Fruit fly (Drosophila melanogaster) whole organism, pupa: Measurements from ENCODE around the gene CG8012.
A peak's percentile ranks its signal among the peaks of the same experiment; 100 is the strongest.

Source experiments
- CG10348 ChIP-seq: fragments of 200-800 bp; sonication (Bioruptor generic); IDR thresholded peaks from 2 replicates; pipeline ENCODE4 v1.3.6; 2022; ENCODE audit warnings: missing biosample characterization, missing genetic modification characterization
- CG12605 ChIP-seq: fragments of 200-800 bp; sonication (Bioruptor generic); IDR thresholded peaks from 2 replicates; pipeline ENCODE4 v1.3.6; 2022; ENCODE audit warnings: missing biosample characterization, missing genetic modification characterization
- CG13204 ChIP-seq: fragments of 200-800 bp; sonication (Bioruptor generic); optimal IDR thresholded peaks from 2 replicates; lab custom pipeline; 2018; ENCODE audit warnings: missing biosample characterization, mild to moderate bottlenecking, missing genetic modification characterization, moderate library complexity
- CG14655 ChIP-seq: fragments of 200-800 bp; sonication (Bioruptor generic); optimal IDR thresholded peaks from 3 replicates; lab custom pipeline; 2017; ENCODE audit warnings: mild to moderate bottlenecking, missing biosample characterization, missing genetic modification reagents, missing genetic modification characterization
- CG15710 ChIP-seq: fragments of 200-800 bp; sonication (Bioruptor generic); optimal IDR thresholded peaks from 2 replicates; lab custom pipeline; 2018; ENCODE audit warnings: missing biosample characterization, mild to moderate bottlenecking, missing genetic modification characterization, moderate library complexity
- CG17806 ChIP-seq: fragments of 200-800 bp; sonication (Bioruptor generic); optimal IDR thresholded peaks from 2 replicates; lab custom pipeline; 2018; ENCODE audit warnings: missing biosample characterization, mild to moderate bottlenecking, missing genetic modification characterization, moderate library complexity
- CG32121 ChIP-seq: fragments of 200-800 bp; sonication (Bioruptor generic); IDR thresholded peaks from 2 replicates; pipeline ENCODE4 v1.3.6; 2022; ENCODE audit warnings: missing biosample characterization, missing genetic modification characterization
- CG34367 ChIP-seq: fragments of 200-800 bp; sonication (Bioruptor generic); optimal IDR thresholded peaks from 2 replicates; lab custom pipeline; 2018; ENCODE audit warnings: missing biosample characterization, mild to moderate bottlenecking, missing genetic modification characterization
- CG4496 ChIP-seq: fragments of 200-800 bp; sonication (Bioruptor generic); IDR thresholded peaks from 3 replicates; pipeline ENCODE4 v1.3.6; 2022; ENCODE audit warnings: missing biosample characterization, missing genetic modification characterization
- CG8159 ChIP-seq: fragments of 200-800 bp; sonication (Bioruptor generic); optimal IDR thresholded peaks from 3 replicates; lab custom pipeline; 2018; ENCODE audit warnings: missing biosample characterization, mild to moderate bottlenecking, missing genetic modification characterization, moderate library complexity
- CG8301 ChIP-seq: fragments of 200-800 bp; sonication (Bioruptor generic); optimal IDR thresholded peaks from 2 replicates; lab custom pipeline; 2018; ENCODE audit warnings: missing biosample characterization, mild to moderate bottlenecking, missing genetic modification characterization
- CG9948 ChIP-seq: fragments of 200-800 bp; sonication (Bioruptor generic); optimal IDR thresholded peaks from 2 replicates; lab custom pipeline; 2018; ENCODE audit warnings: missing biosample characterization, mild to moderate bottlenecking, missing genetic modification characterization, moderate library complexity
- D1 ChIP-seq: fragments of 200-800 bp; sonication (Bioruptor generic); optimal IDR thresholded peaks from 2 replicates; lab custom pipeline; 2018; ENCODE audit warnings: missing biosample characterization, mild to moderate bottlenecking, missing genetic modification characterization, moderate library complexity
- EcR ChIP-seq: fragments of 200-800 bp; sonication (Bioruptor generic); optimal IDR thresholded peaks from 3 replicates; lab custom pipeline; 2019; ENCODE audit warnings: missing biosample characterization, missing genetic modification characterization, mild to moderate bottlenecking, moderate library complexity, missing genetic modification reagents
- Ets98B ChIP-seq: fragments of 200-800 bp; sonication (Bioruptor generic); IDR thresholded peaks from 2 replicates; pipeline ENCODE4 v1.3.6; 2022; ENCODE audit warnings: missing biosample characterization, missing genetic modification characterization
- Pif1A ChIP-seq: fragments of 200-800 bp; sonication (Bioruptor generic); optimal IDR thresholded peaks from 3 replicates; lab custom pipeline; 2016; ENCODE audit warnings: missing biosample characterization, missing genetic modification characterization
- Pif1B ChIP-seq: fragments of 200-800 bp; sonication (Bioruptor generic); optimal IDR thresholded peaks from 3 replicates; lab custom pipeline; 2016; ENCODE audit warnings: missing biosample characterization, missing genetic modification characterization
- Snoo ChIP-seq: fragments of 200-800 bp; sonication (Bioruptor generic); optimal IDR thresholded peaks from 3 replicates; lab custom pipeline; 2017; ENCODE audit warnings: missing biosample characterization, mild to moderate bottlenecking, missing genetic modification characterization, inconsistent platforms
- fd96Ca ChIP-seq: fragments of 200-800 bp; sonication (Bioruptor generic); IDR thresholded peaks from 3 replicates; pipeline ENCODE4 v1.3.6; 2022; ENCODE audit warnings: missing biosample characterization, missing genetic modification characterization
- gl ChIP-seq: fragments of 200-800 bp; sonication (Bioruptor generic); optimal IDR thresholded peaks from 2 replicates; lab custom pipeline; 2018; ENCODE audit warnings: missing biosample characterization, mild to moderate bottlenecking, missing genetic modification characterization
- rn ChIP-seq: fragments of 200-800 bp; sonication (Bioruptor generic); IDR thresholded peaks from 2 replicates; pipeline ENCODE4 v1.3.6; 2022; ENCODE audit warnings: missing biosample characterization, missing genetic modification characterization

The CG8012 gene

DNA sequence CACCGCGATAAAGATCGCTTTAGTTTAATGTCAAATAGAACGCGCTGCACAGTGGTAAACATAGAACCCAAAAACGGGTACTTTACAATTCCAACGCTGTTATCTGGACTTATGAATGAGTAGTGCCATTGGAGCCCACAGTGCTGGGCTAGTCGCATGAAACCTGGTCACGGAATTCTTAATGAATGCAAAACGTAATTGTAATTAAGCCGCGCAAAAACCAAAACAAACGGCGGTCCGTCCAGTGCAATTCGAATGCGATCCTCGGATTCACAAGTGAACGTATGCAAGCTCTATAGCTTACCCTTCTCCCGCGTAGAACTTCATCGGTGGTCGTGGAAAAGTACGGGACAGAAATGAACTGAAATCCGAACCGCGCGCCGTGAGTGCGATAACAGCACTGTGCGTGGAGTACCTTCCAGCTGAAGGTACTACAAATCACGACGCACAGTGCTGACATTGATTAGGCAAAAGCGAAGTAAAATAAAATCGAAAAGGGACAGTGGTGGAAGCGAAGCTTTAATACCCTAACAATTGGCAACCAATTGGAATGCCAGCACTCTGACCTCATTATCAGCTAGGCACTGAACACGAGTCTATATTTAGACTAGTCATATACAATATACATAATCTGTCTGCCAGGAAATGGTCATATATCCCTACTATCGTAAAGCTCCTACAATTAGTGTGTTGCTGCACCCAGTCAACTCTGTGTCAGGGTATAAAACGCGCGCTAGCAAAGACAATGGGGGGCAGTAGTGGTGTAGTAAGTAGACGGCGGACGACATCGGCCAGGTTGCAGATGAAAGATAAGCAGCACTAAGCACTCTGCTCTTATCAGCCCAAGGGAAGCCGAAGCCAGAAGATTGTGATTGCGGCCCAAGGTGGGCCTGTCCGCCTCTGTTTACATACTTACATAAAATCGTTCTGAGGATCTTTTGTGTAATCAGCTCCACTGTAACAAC is 29.5 kb upstream of the CG8012 start:
- TF ChIP-seq CG9948 (peak; percentile 48), CG8301 (tag; lab: Kevin White, UChicago) (peak; percentile 59), CG8159 (tag; lab: Kevin White, UChicago) (peak; percentile 74), EcR (peak; percentile 25), Pif1B (peak; percentile 65), CG14655 (GFP tag; lab: Kevin White, UChicago) (no peak), CG32121 (GFP tag; lab: Robert Waterston, UW) (peak; percentile 42; the same call in 1 of the 2 replicates), gl (tag; lab: Kevin White, UChicago) (no peak), CG17806 (tag; lab: Kevin White, UChicago) (peak; percentile 33), Pif1A (GFP tag; lab: Kevin White, UChicago) (no peak), CG13204 (GFP tag; lab: Kevin White, UChicago) (no peak), CG10348 (no peak), rn (GFP tag; lab: Robert Waterston, UW) (no peak), Snoo (peak; percentile 42), CG34367 (peak; percentile 36), fd96Ca (GFP tag; lab: Robert Waterston, UW) (peak; percentile 72), CG12605 (no peak), CG4496 (peak; percentile 66; the same call in 2 of the 3 replicates), D1 (no peak), CG15710 (tag; lab: Kevin White, UChicago) (peak; percentile 57), Ets98B (peak; percentile 53)

DNA sequence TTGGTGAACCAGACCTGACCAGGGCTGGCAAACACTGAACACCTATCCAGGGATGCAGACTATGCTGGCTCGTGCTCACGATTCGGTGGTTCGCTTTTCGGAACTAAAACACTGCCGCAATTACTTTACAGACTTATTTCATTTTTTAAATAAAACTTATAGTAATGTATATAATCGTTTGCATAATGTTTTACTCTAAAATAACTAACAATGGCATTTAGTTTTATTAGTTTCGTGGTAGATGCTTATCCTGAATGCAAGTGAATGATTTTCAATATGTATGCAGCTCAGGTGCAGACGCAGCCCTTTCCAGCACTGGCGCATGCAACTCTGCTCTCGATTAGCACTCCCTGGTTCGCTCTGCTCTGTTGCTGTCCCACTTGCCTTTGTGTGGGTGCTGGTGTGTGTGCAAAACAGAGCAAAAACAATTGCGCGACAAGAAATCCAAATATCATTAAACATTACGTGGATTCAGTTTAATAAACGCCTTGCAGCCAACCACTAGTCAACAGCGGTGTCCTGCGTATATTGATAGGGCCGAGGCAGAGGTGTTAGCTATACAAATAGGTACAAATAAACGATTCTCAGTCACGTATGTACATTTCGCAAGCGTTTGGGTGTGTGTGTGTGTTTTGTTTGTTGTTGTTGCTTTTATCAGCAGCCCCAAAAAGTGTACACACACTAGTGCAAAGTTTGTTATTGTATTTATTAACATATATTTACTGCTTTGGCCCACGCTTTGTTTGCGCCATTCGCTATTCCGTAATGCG is 28.3 kb upstream of the CG8012 start, which contains the start of the genes ERR and Atg18a:
Gene ERR (minus strand): TSS at position 45 of the 770 bp plus-strand sequence.
Gene Atg18a (plus strand): TSS at position 231 of the 770 bp plus-strand sequence.
- TF ChIP-seq CG10348, result peak; percentile 77
- TF ChIP-seq CG17806 (tag; lab: Kevin White, UChicago), result peak; percentile 73
- TF ChIP-seq CG32121 (GFP tag; lab: Robert Waterston, UW), result peak; percentile 89
- TF ChIP-seq Pif1B, result peak; percentile 73
- peak; percentile 84 for TF ChIP-seq rn (GFP tag; lab: Robert Waterston, UW)
- peak; percentile 69 for TF ChIP-seq CG34367
- TF ChIP-seq CG8159 (tag; lab: Kevin White, UChicago), result peak; percentile 82
- TF ChIP-seq CG4496, result peak; percentile 92
- TF ChIP-seq fd96Ca (GFP tag; lab: Robert Waterston, UW), result peak; percentile 81
- no peak for TF ChIP-seq CG13204 (GFP tag; lab: Kevin White, UChicago)
- peak; percentile 50; the same call in 1 of the 2 replicates for TF ChIP-seq CG12605
- peak; percentile 78 for TF ChIP-seq Snoo
- TF ChIP-seq gl (tag; lab: Kevin White, UChicago), result peak; percentile 19
- TF ChIP-seq EcR, result no peak
- TF ChIP-seq CG9948, result peak; percentile 73
- peak; percentile 87 for TF ChIP-seq CG15710 (tag; lab: Kevin White, UChicago)
- peak; percentile 82 for TF ChIP-seq Ets98B
- no peak for TF ChIP-seq Pif1A (GFP tag; lab: Kevin White, UChicago)
- no peak for TF ChIP-seq D1
- TF ChIP-seq CG14655 (GFP tag; lab: Kevin White, UChicago), result no peak
- peak; percentile 74 for TF ChIP-seq CG8301 (tag; lab: Kevin White, UChicago)

DNA sequence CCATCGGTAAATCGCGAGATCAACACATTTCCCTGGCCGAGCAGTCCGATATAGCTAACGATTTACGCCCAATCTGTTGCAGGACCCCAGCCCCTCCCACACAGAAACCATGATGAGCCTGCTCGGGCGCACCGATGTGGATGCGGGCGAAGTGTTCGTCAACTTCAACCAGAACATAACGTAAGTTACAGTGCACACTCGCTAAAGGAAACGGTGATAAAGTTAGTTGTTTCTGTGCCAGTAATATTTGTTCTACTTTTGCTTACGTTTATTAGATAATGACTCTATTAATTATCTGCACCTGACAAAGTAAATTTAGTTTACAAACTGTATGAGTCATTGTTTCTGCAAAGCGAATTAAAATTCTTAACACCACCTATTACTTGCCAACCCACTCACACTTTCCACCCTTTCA is 27.7 kb upstream of the CG8012 start:
- TF ChIP-seq CG10348 (no peak), CG34367 (no peak), CG32121 (GFP tag; lab: Robert Waterston, UW) (0 out of 2 replicates have a peak, but pooled peaks have one; percentile 30), CG8159 (tag; lab: Kevin White, UChicago) (no peak), CG9948 (no peak), Pif1A (GFP tag; lab: Kevin White, UChicago) (no peak), CG14655 (GFP tag; lab: Kevin White, UChicago) (no peak), Snoo (no peak), CG12605 (no peak), CG4496 (no peak; the same call in 2 of the 3 replicates), EcR (no peak), D1 (no peak), CG8301 (tag; lab: Kevin White, UChicago) (no peak), fd96Ca (GFP tag; lab: Robert Waterston, UW) (no peak), CG17806 (tag; lab: Kevin White, UChicago) (no peak), Ets98B (peak; percentile 16; the same call in 1 of the 2 replicates), CG13204 (GFP tag; lab: Kevin White, UChicago) (no peak)

- no peak for TF ChIP-seq CG32121 (GFP tag; lab: Robert Waterston, UW)
These were observed 25.8 kb upstream of the CG8012 start for dm6 chr3L:8189234-8189633.

- TF ChIP-seq fd96Ca (GFP tag; lab: Robert Waterston, UW) (no peak), Pif1A (GFP tag; lab: Kevin White, UChicago) (no peak), CG10348 (no peak), Ets98B (no peak), CG32121 (GFP tag; lab: Robert Waterston, UW) (no peak), CG4496 (no peak), D1 (no peak), Snoo (no peak), CG8159 (tag; lab: Kevin White, UChicago) (no peak), gl (tag; lab: Kevin White, UChicago) (no peak), CG15710 (tag; lab: Kevin White, UChicago) (no peak)
These were observed 24.0 kb upstream of the CG8012 start, which contains the start of gene MED24 for dm6 chr3L:8191042-8191613. MED24 (plus strand) TSS chr3L:8191270.
